Fruit fly (Drosophila melanogaster): ENCODE results near the gene mtgo.

Gene mtgo

DNA sequence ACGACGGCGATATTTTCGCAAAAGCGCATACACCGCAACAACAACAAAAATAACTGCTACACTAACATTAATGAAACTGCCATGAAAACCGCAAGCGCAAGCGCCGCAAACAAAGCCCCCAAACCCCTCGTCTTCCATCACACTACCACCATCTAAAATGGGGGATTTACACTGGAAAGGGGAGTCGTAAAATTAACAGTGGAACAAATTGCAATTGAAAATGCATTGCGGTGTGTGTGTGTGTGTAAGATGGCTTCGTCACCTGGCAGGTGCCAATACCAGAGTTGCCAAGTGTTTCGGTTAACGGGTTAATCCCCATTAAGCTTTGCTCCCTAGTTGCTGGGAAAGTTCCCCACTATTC is 22.6 kb upstream of the mtgo start (continued):
- TF ChIP-seq Meics (GFP tag; optimal IDR thresholded peaks at IDR 0.05), result no peak
- TF ChIP-seq Lim3 (GFP tag; IDR thresholded peaks at IDR 0.05), result no peak
- no peak for TF ChIP-seq dm (GFP tag; optimal IDR thresholded peaks at IDR 0.05)
- no peak for TF ChIP-seq chm (GFP tag; IDR thresholded peaks at IDR 0.05)
- no peak for TF ChIP-seq MBD-R2 (GFP tag; IDR thresholded peaks at IDR 0.05)
- no peak for TF ChIP-seq bowl (GFP tag; IDR thresholded peaks at IDR 0.05)

DNA sequence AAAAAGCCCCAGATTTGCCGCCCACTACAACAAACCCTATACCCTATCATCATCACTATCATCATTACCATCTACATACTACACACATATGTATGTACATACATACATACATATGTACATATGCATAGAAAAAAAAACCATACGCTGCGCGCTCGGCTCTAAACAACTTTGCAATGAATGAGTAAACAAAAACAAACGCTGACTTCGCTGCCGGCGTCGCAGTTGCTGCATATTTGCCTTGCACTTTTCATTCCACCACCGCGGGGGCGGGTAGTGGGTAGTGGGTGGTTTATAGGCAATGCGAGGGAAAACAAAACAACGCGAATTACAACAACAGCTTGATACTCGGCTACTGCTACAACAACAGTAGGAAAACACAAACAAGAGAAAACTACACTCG is 21.7 kb upstream of the mtgo start:
- TF ChIP-seq CG12659 (GFP tag; optimal IDR thresholded peaks at IDR 0.05), result no peak
- no peak for TF ChIP-seq CG32772 (GFP tag; IDR thresholded peaks at IDR 0.05)
- TF ChIP-seq CG2202 (tag; optimal IDR thresholded peaks at IDR 0.05), result no peak
- no peak for TF ChIP-seq Fer3 (tag; optimal IDR thresholded peaks at IDR 0.05)
- no peak for TF ChIP-seq CG11398 (GFP tag; optimal IDR thresholded peaks at IDR 0.05)
- no peak for TF ChIP-seq sna (GFP tag; IDR thresholded peaks at IDR 0.05; ENCODE audit: partially characterized antibody)
- no peak for TF ChIP-seq CG8765 (GFP tag; IDR thresholded peaks at IDR 0.05)
- no peak for TF ChIP-seq Neu2 (GFP tag; optimal IDR thresholded peaks at IDR 0.05; ENCODE audit: borderline replicate concordance)
- TF ChIP-seq ewg (GFP tag; optimal IDR thresholded peaks at IDR 0.05), result no peak
- no peak for TF ChIP-seq sima (GFP tag; optimal IDR thresholded peaks at IDR 0.05)
- no peak for TF ChIP-seq dan (GFP tag; IDR thresholded peaks at IDR 0.05)
- no peak for TF ChIP-seq Ets65A (GFP tag)
- TF ChIP-seq Dip3 (GFP tag; optimal IDR thresholded peaks at IDR 0.05), result no peak
- TF ChIP-seq Rfx (GFP tag; IDR thresholded peaks at IDR 0.05), result no peak
- no peak for TF ChIP-seq CG10366 (GFP tag; IDR thresholded peaks at IDR 0.05)
- TF ChIP-seq tx (GFP tag; optimal IDR thresholded peaks at IDR 0.05), result no peak
- TF ChIP-seq CG8478 (optimal IDR thresholded peaks at IDR 0.05), result no peak
- no peak for TF ChIP-seq Sry-δ (GFP tag; optimal IDR thresholded peaks at IDR 0.05)
- TF ChIP-seq Ssrp (tag; optimal IDR thresholded peaks at IDR 0.05), result no peak
- no peak for TF ChIP-seq HLH4C (GFP tag; IDR thresholded peaks at IDR 0.05; ENCODE audit: partially characterized antibody)
- no peak for TF ChIP-seq ash1 (GFP tag; optimal IDR thresholded peaks at IDR 0.05)
- TF ChIP-seq NFAT (GFP tag; IDR thresholded peaks at IDR 0.05), result no peak
- no peak for TF ChIP-seq CG7963 (GFP tag; IDR thresholded peaks at IDR 0.05; ENCODE audit: partially characterized antibody)
- no peak for TF ChIP-seq CG12391 (tag; optimal IDR thresholded peaks at IDR 0.05)
- no peak for TF ChIP-seq B-H1 (GFP tag; IDR thresholded peaks at IDR 0.05)
- peak; percentile 52 for TF ChIP-seq CG1792 (GFP tag; optimal IDR thresholded peaks at IDR 0.05)
- TF ChIP-seq CG15696 (tag; optimal IDR thresholded peaks at IDR 0.05), result peak; percentile 11
- TF ChIP-seq CG6765 (GFP tag; optimal IDR thresholded peaks at IDR 0.05), result no peak
- no peak for TF ChIP-seq Hey (tag; optimal IDR thresholded peaks at IDR 0.05)
- peak in 1 of 2 experiments; percentile 44 for TF ChIP-seq Eip74EF (GFP tag; optimal IDR thresholded peaks at IDR 0.05)
- TF ChIP-seq CrebB (tag; optimal IDR thresholded peaks at IDR 0.05), result no peak
- TF ChIP-seq CG31388 (GFP tag; optimal IDR thresholded peaks at IDR 0.05), result no peak
- TF ChIP-seq Mad (GFP tag; optimal IDR thresholded peaks at IDR 0.05), result no peak
- no peak for TF ChIP-seq CG6791 (GFP tag; IDR thresholded peaks at IDR 0.05; ENCODE audit: partially characterized antibody)
- TF ChIP-seq Atf-2 (GFP tag; optimal IDR thresholded peaks at IDR 0.05), result no peak
- TF ChIP-seq CG17612 (GFP tag; IDR thresholded peaks at IDR 0.05), result no peak
- no peak for TF ChIP-seq unc-4 (GFP tag; IDR thresholded peaks at IDR 0.05; ENCODE audit: partially characterized antibody)
- no peak for TF ChIP-seq CG34422 (GFP tag; IDR thresholded peaks at IDR 0.05)
- TF ChIP-seq stwl (tag; optimal IDR thresholded peaks at IDR 0.05), result no peak
- TF ChIP-seq Bteb2 (GFP tag; optimal IDR thresholded peaks at IDR 0.05), result no peak
- no peak for TF ChIP-seq Dfd (GFP tag; optimal IDR thresholded peaks at IDR 0.05)
- no peak for TF ChIP-seq CG14441 (GFP tag; IDR thresholded peaks at IDR 0.05)
- TF ChIP-seq hkb (optimal IDR thresholded peaks at IDR 0.05), result no peak
- TF ChIP-seq hkb (GFP tag; IDR thresholded peaks at IDR 0.05), result no peak
- no peak for TF ChIP-seq esg (GFP tag; conservative IDR thresholded peaks at IDR 0.05)
- TF ChIP-seq lab (GFP tag; optimal IDR thresholded peaks at IDR 0.05), result peak; percentile 15

All from whole organism, embryonic.